Worm (Caenorhabditis elegans) whole organism, late embryonic: Measurements from ENCODE around the gene F19B2.7.

Experiments
- K09A11.1 ChIP-seq: sonication (generic microtip); optimal IDR thresholded peaks from 2 replicates; lab custom pipeline; 2017; ENCODE audit warnings: antibody characterized with exemption, mild to moderate bottlenecking, missing genetic modification characterization, missing compliant biosample characterization; ENCODE audit not compliant: insufficient read depth
- pat-9 ChIP-seq: fragments of 200-800 bp; sonication (Bioruptor generic); optimal IDR thresholded peaks from 2 replicates; lab custom pipeline; 2018; ENCODE audit warnings: mild to moderate bottlenecking, missing genetic modification characterization, moderate library complexity, missing compliant biosample characterization
- pqm-1 ChIP-seq: sonication (generic microtip); optimal IDR thresholded peaks from 2 replicates; lab custom pipeline; 2016; ENCODE audit warnings: missing genetic modification characterization, missing compliant biosample characterization

ce11 chrV:20151855-20152254, 323 bp downstream of the F19B2.7 start:
- no peak for TF ChIP-seq pqm-1 (tag; lab: Kevin White, UChicago)
- TF ChIP-seq pat-9, result no peak
- no peak for TF ChIP-seq K09A11.1 (tag; lab: Kevin White, UChicago)
